Worm (Caenorhabditis elegans) whole organism, late embryonic: ENCODE measurements around the gene tag-131.

Experiments used
- C08G9.2 ChIP-seq: sonication (generic microtip); optimal IDR thresholded peaks from 2 replicates; lab custom pipeline; 2016; ENCODE audit warnings: mild to moderate bottlenecking, missing genetic modification characterization, moderate library complexity, missing compliant biosample characterization
- C38D4.7 ChIP-seq: fragments of 200-800 bp; sonication (Bioruptor generic); optimal IDR thresholded peaks from 2 replicates; lab custom pipeline; 2018; ENCODE audit warnings: mild to moderate bottlenecking, missing genetic modification characterization, moderate library complexity, missing compliant biosample characterization
- T23F11.4 ChIP-seq: fragments of 200-800 bp; sonication (Bioruptor generic); optimal IDR thresholded peaks from 2 replicates; lab custom pipeline; 2018; ENCODE audit warnings: mild to moderate bottlenecking, missing genetic modification characterization, missing compliant biosample characterization
- ceh-14 ChIP-seq: sonication (generic microtip); optimal IDR thresholded peaks from 2 replicates; lab custom pipeline; 2016; ENCODE audit warnings: missing genotype, missing genetic modification characterization, missing compliant biosample characterization
- ceh-22 ChIP-seq: sonication (generic microtip); optimal IDR thresholded peaks from 2 replicates; lab custom pipeline; 2017; ENCODE audit warnings: missing biosample characterization, missing genetic modification characterization
- ceh-30 ChIP-seq: fragments of 150-350 bp; optimal IDR thresholded peaks from 2 replicates; lab custom pipeline; 2014; ENCODE audit warnings: missing biosample characterization, missing genetic modification characterization
- ceh-31 ChIP-seq: sonication (generic microtip); optimal IDR thresholded peaks from 2 replicates; lab custom pipeline; 2016; ENCODE audit warnings: missing genetic modification characterization, missing compliant biosample characterization
- ceh-48 ChIP-seq: sonication (generic microtip); optimal IDR thresholded peaks from 2 replicates; lab custom pipeline; 2016; ENCODE audit warnings: missing genetic modification characterization, inconsistent platforms, missing compliant biosample characterization
- elt-2 ChIP-seq: sonication (generic microtip); optimal IDR thresholded peaks from 2 replicates; lab custom pipeline; 2016; ENCODE audit warnings: missing genetic modification reagents, missing genetic modification characterization, missing compliant biosample characterization
- ets-4 ChIP-seq: sonication (generic microtip); optimal IDR thresholded peaks from 2 replicates; lab custom pipeline; 2016; ENCODE audit warnings: missing genetic modification characterization, missing compliant biosample characterization
- fkh-6 ChIP-seq: sonication (generic microtip); optimal IDR thresholded peaks from 2 replicates; lab custom pipeline; 2016; ENCODE audit warnings: missing genetic modification characterization, missing compliant biosample characterization
- gmeb-2 ChIP-seq: sonication (generic microtip); optimal IDR thresholded peaks from 2 replicates; lab custom pipeline; 2016; ENCODE audit warnings: missing genetic modification characterization, inconsistent platforms, missing compliant biosample characterization
- hlh-13 ChIP-seq: fragments of 200-800 bp; sonication (Bioruptor generic); optimal IDR thresholded peaks from 2 replicates; lab custom pipeline; 2018; ENCODE audit warnings: mild to moderate bottlenecking, missing genetic modification characterization, missing compliant biosample characterization
- hlh-30 ChIP-seq: sonication (generic microtip); optimal IDR thresholded peaks from 2 replicates; lab custom pipeline; 2017; ENCODE audit warnings: antibody characterized with exemption, missing genetic modification characterization, missing compliant biosample characterization; ENCODE audit not compliant: insufficient read depth
- lim-6 ChIP-seq: sonication (generic microtip); optimal IDR thresholded peaks from 2 replicates; lab custom pipeline; 2016; ENCODE audit warnings: missing genetic modification characterization, missing compliant biosample characterization
- lin-11 ChIP-seq: fragments of 200-800 bp; sonication (Bioruptor generic); optimal IDR thresholded peaks from 2 replicates; lab custom pipeline; 2018; ENCODE audit warnings: mild to moderate bottlenecking, missing genetic modification characterization, missing compliant biosample characterization
- madf-2 ChIP-seq: sonication (generic microtip); optimal IDR thresholded peaks from 2 replicates; lab custom pipeline; 2017; ENCODE audit warnings: missing genetic modification characterization, missing compliant biosample characterization
- mec-3 ChIP-seq: sonication (generic microtip); optimal IDR thresholded peaks from 2 replicates; lab custom pipeline; 2016; ENCODE audit warnings: borderline replicate concordance, missing genetic modification characterization, missing compliant biosample characterization
- nfya-1 ChIP-seq: sonication (generic microtip); optimal IDR thresholded peaks from 2 replicates; lab custom pipeline; 2017; ENCODE audit warnings: missing genetic modification characterization, mild to moderate bottlenecking, missing compliant biosample characterization, antibody characterized with exemption, moderate library complexity
- nhr-11 ChIP-seq: fragments of 150-350 bp; optimal IDR thresholded peaks from 2 replicates; lab custom pipeline; 2014; ENCODE audit warnings: missing biosample characterization, missing genetic modification characterization
- npax-4 ChIP-seq: sonication (generic microtip); optimal IDR thresholded peaks from 2 replicates; lab custom pipeline; 2016; ENCODE audit warnings: missing genetic modification characterization, missing compliant biosample characterization
- pax-1 ChIP-seq: fragments of 150-350 bp; optimal IDR thresholded peaks from 2 replicates; lab custom pipeline; 2014; ENCODE audit warnings: missing biosample characterization, missing genetic modification characterization
- pha-2 ChIP-seq: sonication (generic microtip); optimal IDR thresholded peaks from 2 replicates; lab custom pipeline; 2017; ENCODE audit warnings: mild to moderate bottlenecking, missing genetic modification characterization, missing compliant biosample characterization
- pha-4 ChIP-seq: fragments of 150-350 bp; optimal IDR thresholded peaks from 2 replicates; lab custom pipeline; 2018; ENCODE audit warnings: missing biosample characterization, missing genetic modification reagents, missing genetic modification characterization
- pqm-1 ChIP-seq: sonication (generic microtip); optimal IDR thresholded peaks from 2 replicates; lab custom pipeline; 2016; ENCODE audit warnings: missing genetic modification characterization, missing compliant biosample characterization
- ref-2 ChIP-seq: sonication (generic microtip); optimal IDR thresholded peaks from 2 replicates; lab custom pipeline; 2016; ENCODE audit warnings: missing genetic modification characterization, missing compliant biosample characterization
- sdc-2 ChIP-seq: sonication (generic microtip); optimal IDR thresholded peaks from 2 replicates; lab custom pipeline; 2016; ENCODE audit warnings: missing genotype, missing genetic modification characterization, missing compliant biosample characterization
- sox-2 ChIP-seq: fragments of 200-800 bp; sonication (Bioruptor generic); IDR thresholded peaks from 2 replicates; pipeline ENCODE4 v1.3.6; 2022; ENCODE audit warnings: missing genetic modification reagents, missing genetic modification characterization, missing compliant biosample characterization
- tbx-2 ChIP-seq: sonication (generic microtip); optimal IDR thresholded peaks from 2 replicates; lab custom pipeline; 2016; ENCODE audit warnings: missing genetic modification characterization, missing compliant biosample characterization
- tbx-7 ChIP-seq: sonication (generic microtip); optimal IDR thresholded peaks from 2 replicates; lab custom pipeline; 2016; ENCODE audit warnings: missing genotype, missing genetic modification characterization, missing compliant biosample characterization
- unc-3 ChIP-seq, 2 experiments: fragments of 200-800 bp in 1 of 2; sonication (Bioruptor generic) in 1 of 2; sonication (generic microtip) in 1 of 2; conservative IDR thresholded peaks in 1 of 2; optimal IDR thresholded peaks in 1 of 2; 2 replicates each; pipeline versions ENCODE4 v1.3.6 to Lab custom; 2016 to 2022; ENCODE audit warnings: missing compliant biosample characterization in 2 of 2, missing genetic modification characterization in 2 of 2, missing genetic modification reagents in 1 of 2
- unc-42 ChIP-seq: sonication (generic microtip); optimal IDR thresholded peaks from 2 replicates; lab custom pipeline; 2016; ENCODE audit warnings: missing genotype, missing genetic modification characterization, missing compliant biosample characterization
- unc-55 ChIP-seq: sonication (generic microtip); optimal IDR thresholded peaks from 2 replicates; lab custom pipeline; 2017; ENCODE audit warnings: missing biosample characterization, missing genetic modification reagents, missing genetic modification characterization
- unc-86 ChIP-seq: sonication (generic microtip); optimal IDR thresholded peaks from 2 replicates; lab custom pipeline; 2016; ENCODE audit warnings: missing genetic modification characterization, missing compliant biosample characterization

Gene tag-131

DNA sequence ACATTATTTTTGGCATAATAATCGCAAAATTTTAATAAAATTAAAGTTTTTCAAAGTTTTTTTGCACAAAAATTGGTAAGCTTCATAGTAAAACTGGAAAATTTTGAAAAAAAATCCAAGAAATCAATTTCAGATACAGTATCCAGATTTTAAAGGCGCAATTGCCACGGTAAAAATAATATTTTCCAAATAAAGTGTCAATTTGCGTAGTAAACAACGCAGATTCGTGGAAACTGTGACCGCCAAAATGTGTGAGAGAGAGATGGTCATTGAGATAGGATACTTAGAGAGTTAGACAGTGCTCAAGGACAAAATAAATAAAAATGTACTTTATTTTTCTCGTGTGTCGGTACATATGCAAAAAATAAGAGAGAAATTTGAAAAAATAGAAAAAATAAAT lies 14.7 kb upstream of the tag-131 start:
- TF ChIP-seq ceh-22 (tag; lab: Kevin White, UChicago) (no peak), tbx-2 (tag; lab: Kevin White, UChicago) (no peak), unc-55 (GFP tag; lab: Kevin White, UChicago) (no peak), pha-4 (tag; lab: Kevin White, UChicago) (no peak), ets-4 (tag; lab: Kevin White, UChicago) (no peak), ceh-48 (tag; lab: Kevin White, UChicago) (no peak), mec-3 (tag; lab: Kevin White, UChicago) (no peak), C08G9.2 (tag; lab: Kevin White, UChicago) (no peak), madf-2 (tag; lab: Kevin White, UChicago) (no peak), unc-86 (tag; lab: Kevin White, UChicago) (no peak), T23F11.4 (GFP tag; lab: Kevin White, UChicago) (no peak)

DNA sequence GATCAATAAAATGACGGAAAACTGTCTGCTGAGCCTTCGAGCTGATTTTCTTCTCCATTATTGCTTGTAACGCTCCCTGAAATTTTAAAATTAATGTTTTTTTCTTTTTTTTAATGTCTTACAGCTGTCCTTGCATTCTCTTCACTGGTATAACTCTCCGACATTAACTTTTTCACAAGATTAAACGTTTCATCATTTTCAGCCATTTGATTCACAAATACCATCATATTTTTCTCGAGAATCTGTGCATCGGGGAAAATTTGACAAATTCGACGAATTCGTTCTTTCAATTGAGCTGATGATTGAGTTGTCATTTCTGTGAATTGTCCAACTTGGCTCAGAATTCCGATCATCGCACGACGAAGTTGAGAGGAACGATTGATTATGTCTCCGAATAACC lies 8.2 kb upstream of the tag-131 start:
- TF ChIP-seq pha-2 (tag; lab: Kevin White, UChicago) (no peak), sox-2 (GFP tag; lab: Robert Waterston, UW) (no peak), madf-2 (tag; lab: Kevin White, UChicago) (no peak), tbx-7 (tag; lab: Kevin White, UChicago) (no peak), pax-1 (tag; lab: Kevin White, UChicago) (no peak), nhr-11 (tag; lab: Kevin White, UChicago) (no peak), npax-4 (tag; lab: Kevin White, UChicago) (no peak), mec-3 (tag; lab: Kevin White, UChicago) (no peak), fkh-6 (tag; lab: Kevin White, UChicago) (no peak), ref-2 (tag; lab: Kevin White, UChicago) (no peak), pqm-1 (tag; lab: Kevin White, UChicago) (no peak), lim-6 (tag; lab: Kevin White, UChicago) (no peak), lin-11 (no peak), sdc-2 (tag; lab: Kevin White, UChicago) (no peak), pha-4 (tag; lab: Kevin White, UChicago) (no peak), ceh-31 (tag; lab: Kevin White, UChicago) (no peak), hlh-30 (tag; lab: Kevin White, UChicago) (no peak), ceh-14 (tag; lab: Kevin White, UChicago) (no peak), unc-42 (tag; lab: Kevin White, UChicago) (no peak), C38D4.7 (GFP tag; lab: Kevin White, UChicago) (no peak)

DNA sequence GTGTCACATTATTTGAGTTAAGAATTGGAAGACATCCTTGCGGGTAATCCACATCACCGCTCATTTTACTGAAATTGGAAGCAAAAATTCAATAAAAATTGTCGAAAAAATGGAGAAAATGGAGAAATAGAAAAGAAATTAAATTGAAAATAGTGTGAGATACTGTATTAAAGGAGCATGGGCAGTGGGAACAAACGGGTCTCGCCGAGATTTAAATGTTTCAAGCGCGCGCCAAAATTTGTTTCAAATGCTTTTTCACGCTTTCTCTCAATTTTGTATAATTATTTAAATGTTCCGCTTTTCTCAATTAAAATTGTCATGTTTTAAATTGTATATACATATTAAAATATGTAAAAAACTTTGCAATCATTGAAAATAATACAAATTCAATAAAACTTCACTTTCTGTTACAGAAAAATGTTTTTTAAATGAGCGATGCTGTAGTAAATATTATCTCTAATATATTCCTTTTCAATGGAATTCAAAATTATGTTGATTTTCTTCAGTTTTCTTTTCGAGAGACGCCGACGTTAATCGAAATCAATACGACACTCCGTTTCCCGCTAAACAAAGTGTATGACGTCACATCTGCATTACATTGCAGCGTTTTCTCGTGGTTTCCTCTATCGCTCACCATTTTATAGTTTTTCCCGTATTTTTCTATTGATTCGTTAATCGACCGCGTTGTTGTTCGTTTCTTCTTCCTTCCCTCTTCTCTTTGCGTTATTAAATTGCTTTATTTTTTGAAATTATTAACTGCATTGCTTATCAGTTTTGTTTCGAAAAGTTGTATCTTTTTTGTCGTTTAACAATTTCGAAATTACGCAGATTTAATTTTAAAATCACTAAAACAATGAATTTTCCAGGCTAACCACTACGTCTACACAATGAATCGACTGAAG lies 4.2 kb upstream of the tag-131 start, which contains the start of the genes evl-14 and dcn-1:
TSS of gene evl-14 (minus strand) at position 68 of the 902 bp plus-strand sequence.
TSS of gene dcn-1 (plus strand) at position 852 of the 902 bp plus-strand sequence.
- TF ChIP-seq gmeb-2 (tag; lab: Kevin White, UChicago) (no peak), hlh-30 (tag; lab: Kevin White, UChicago) (peak; percentile 63), unc-3 (GFP tag; conservative IDR thresholded peaks at IDR 0.05; lab: Robert Waterston, UW) (no peak), unc-3 (tag; optimal IDR thresholded peaks at IDR 0.05; lab: Kevin White, UChicago) (no peak), unc-55 (GFP tag; lab: Kevin White, UChicago) (peak; percentile 58), ceh-30 (tag; lab: Kevin White, UChicago) (peak; percentile 12), ceh-48 (tag; lab: Kevin White, UChicago) (peak; percentile 63), ceh-31 (tag; lab: Kevin White, UChicago) (peak; percentile 58), elt-2 (tag; lab: Kevin White, UChicago) (peak; percentile 32), pax-1 (tag; lab: Kevin White, UChicago) (peak; percentile 67), nfya-1 (peak; percentile 27), hlh-13 (GFP tag; lab: Kevin White, UChicago) (no peak), tbx-2 (tag; lab: Kevin White, UChicago) (peak; percentile 15), ceh-22 (tag; lab: Kevin White, UChicago) (no peak)
